Fruit fly (Drosophila melanogaster) whole organism, wandering third instar larva: Measurements from ENCODE around the gene CG8301.

ENCODE experiments used
- Abd-B ChIP-seq: fragments of >200 bp; optimal IDR thresholded peaks from 2 replicates; lab custom pipeline; 2017; ENCODE audit warnings: missing biosample characterization, missing genetic modification characterization
- CG32264 ChIP-seq: fragments of 200-800 bp; sonication (Bioruptor generic); optimal IDR thresholded peaks from 2 replicates; lab custom pipeline; 2016; ENCODE audit warnings: missing biosample characterization, missing genetic modification characterization
- CG9705 ChIP-seq: fragments of 200-800 bp; sonication (Bioruptor generic); optimal IDR thresholded peaks from 2 replicates; lab custom pipeline; 2018; ENCODE audit warnings: missing biosample characterization, mild to moderate bottlenecking, missing genetic modification characterization
- CrebA ChIP-seq: fragments of 200-800 bp; sonication (Bioruptor generic); optimal IDR thresholded peaks from 2 replicates; lab custom pipeline; 2016; ENCODE audit warnings: missing biosample characterization, mild to moderate bottlenecking, missing genetic modification characterization, borderline replicate concordance
- Dfd ChIP-seq: fragments of >200 bp; optimal IDR thresholded peaks from 2 replicates; lab custom pipeline; 2017; ENCODE audit warnings: missing biosample characterization, missing genetic modification characterization
- GATAd ChIP-seq: sonication (Bioruptor generic); optimal IDR thresholded peaks from 2 replicates; lab custom pipeline; 2016; ENCODE audit warnings: missing biosample characterization, missing genetic modification characterization
- HLH106 ChIP-seq: fragments of 200-800 bp; optimal IDR thresholded peaks from 3 replicates; lab custom pipeline; 2019; ENCODE audit warnings: missing biosample characterization, mild to moderate bottlenecking, missing genetic modification characterization, moderate library complexity
- Hnf4 ChIP-seq: fragments of 200-800 bp; sonication (Bioruptor generic); optimal IDR thresholded peaks from 2 replicates; lab custom pipeline; 2016; ENCODE audit warnings: missing biosample characterization, mild to moderate bottlenecking, missing genetic modification characterization
- Hr83 ChIP-seq: fragments of 200-300 bp; sonication (Bioruptor generic); optimal IDR thresholded peaks from 2 replicates; lab custom pipeline; 2016; ENCODE audit warnings: missing biosample characterization, mild to moderate bottlenecking, missing genetic modification characterization, moderate library complexity; ENCODE audit not compliant: poor library complexity, severe bottlenecking
- Jra ChIP-seq: sonication (Bioruptor generic); optimal IDR thresholded peaks from 2 replicates; lab custom pipeline; 2016; ENCODE audit warnings: missing biosample characterization, missing genetic modification characterization
- Mio ChIP-seq: sonication (Bioruptor generic); optimal IDR thresholded peaks from 2 replicates; lab custom pipeline; 2016; ENCODE audit warnings: missing biosample characterization, missing genetic modification characterization
- Myc ChIP-seq: fragments of >200 bp; optimal IDR thresholded peaks from 2 replicates; lab custom pipeline; 2017
- N ChIP-seq: fragments of >200 bp; optimal IDR thresholded peaks from 2 replicates; lab custom pipeline; 2018; ENCODE audit warnings: missing biosample characterization, missing external identifiers, missing genetic modification characterization
- OdsH ChIP-seq: fragments of 200-800 bp; sonication (Bioruptor generic); optimal IDR thresholded peaks from 2 replicates; lab custom pipeline; 2016; ENCODE audit warnings: missing biosample characterization, mild to moderate bottlenecking, missing genetic modification characterization
- Rel ChIP-seq, 2 experiments: fragments of 200-800 bp; sonication (Bioruptor generic) in 1 of 2; optimal IDR thresholded peaks; 2 replicates in 1 of 2; 3 replicates in 1 of 2; lab custom pipeline; 2016 to 2019; ENCODE audit warnings: mild to moderate bottlenecking in 2 of 2, missing biosample characterization in 2 of 2, missing genetic modification characterization in 2 of 2, moderate library complexity in 1 of 2
- Sp1 ChIP-seq: fragments of 200-800 bp; sonication (Bioruptor generic); optimal IDR thresholded peaks from 3 replicates; lab custom pipeline; 2019; ENCODE audit warnings: missing biosample characterization, mild to moderate bottlenecking, missing genetic modification characterization, moderate library complexity
- Vsx2 ChIP-seq: fragments of 200-300, 225-300 bp; sonication (Bioruptor generic); optimal IDR thresholded peaks from 2 replicates; lab custom pipeline; 2018; ENCODE audit warnings: missing biosample characterization, missing genetic modification characterization; ENCODE audit not compliant: partially characterized antibody
- br ChIP-seq: fragments of 200-800 bp; sonication (Bioruptor generic); optimal IDR thresholded peaks from 2 replicates; lab custom pipeline; 2016; ENCODE audit warnings: missing biosample characterization, missing genetic modification characterization
- brk ChIP-seq: fragments of 200-800 bp; sonication (Bioruptor generic); optimal IDR thresholded peaks from 2 replicates; lab custom pipeline; 2016; ENCODE audit warnings: missing biosample characterization, mild to moderate bottlenecking, missing genetic modification characterization
- dl ChIP-seq, 2 experiments: fragments of 175-275, 200-275 bp in 1 of 2; fragments of 200-275 bp in 1 of 2; sonication (Bioruptor generic); optimal IDR thresholded peaks; lab custom pipeline; 2018; ENCODE audit warnings: mild to moderate bottlenecking in 2 of 2, missing biosample characterization in 2 of 2, missing genetic modification characterization in 2 of 2, moderate library complexity in 2 of 2; ENCODE audit not compliant: partially characterized antibody in 2 of 2, insufficient read depth in 1 of 2
- dmrt93B ChIP-seq: fragments of 200-800 bp; sonication (Bioruptor generic); optimal IDR thresholded peaks from 2 replicates; lab custom pipeline; 2018; ENCODE audit warnings: missing biosample characterization, mild to moderate bottlenecking, missing genetic modification characterization
- dsf ChIP-seq: sonication (Bioruptor generic); optimal IDR thresholded peaks from 2 replicates; lab custom pipeline; 2016; ENCODE audit warnings: missing biosample characterization, missing genetic modification characterization, borderline replicate concordance
- ey ChIP-seq: fragments of 200-800 bp; sonication (Bioruptor generic); optimal IDR thresholded peaks from 2 replicates; lab custom pipeline; 2016; ENCODE audit warnings: missing biosample characterization, missing genetic modification characterization
- foxo ChIP-seq, 2 experiments: fragments of 200-800 bp; sonication (Bioruptor generic); optimal IDR thresholded peaks; 2 replicates in 1 of 2; 3 replicates in 1 of 2; lab custom pipeline; 2016 to 2017; ENCODE audit warnings: missing biosample characterization in 2 of 2, missing genetic modification characterization in 2 of 2
- fru ChIP-seq: fragments of 200-800 bp; sonication (Bioruptor generic); optimal IDR thresholded peaks from 3 replicates; lab custom pipeline; 2016; ENCODE audit warnings: missing biosample characterization, mild to moderate bottlenecking, missing genetic modification characterization
- h ChIP-seq: fragments of 200-800 bp; sonication (Bioruptor generic); optimal IDR thresholded peaks from 3 replicates; lab custom pipeline; 2016; ENCODE audit warnings: missing biosample characterization, mild to moderate bottlenecking, missing genetic modification characterization
- jim ChIP-seq: fragments of 175-275, 200-325 bp; sonication (Bioruptor generic); optimal IDR thresholded peaks from 2 replicates; lab custom pipeline; 2016; ENCODE audit warnings: missing biosample characterization, mild to moderate bottlenecking, missing genetic modification characterization
- lola ChIP-seq: fragments of >200 bp; optimal IDR thresholded peaks from 2 replicates; lab custom pipeline; 2017; ENCODE audit warnings: missing biosample characterization, missing genetic modification characterization
- pan ChIP-seq: fragments of >200 bp; optimal IDR thresholded peaks from 2 replicates; lab custom pipeline; 2017
- psq ChIP-seq: fragments of 200-800 bp; sonication (Bioruptor generic); optimal IDR thresholded peaks from 3 replicates; lab custom pipeline; 2017; ENCODE audit warnings: missing biosample characterization, mild to moderate bottlenecking, missing genetic modification characterization, moderate library complexity
- rgr ChIP-seq: fragments of 200-800 bp; sonication (Bioruptor generic); optimal IDR thresholded peaks from 3 replicates; lab custom pipeline; 2016; ENCODE audit warnings: missing biosample characterization, mild to moderate bottlenecking, missing genetic modification characterization
- sage ChIP-seq: fragments of 200-800 bp; sonication (Bioruptor generic); optimal IDR thresholded peaks from 2 replicates; lab custom pipeline; 2016; ENCODE audit warnings: missing biosample characterization, mild to moderate bottlenecking, missing genetic modification characterization
- sv ChIP-seq: fragments of 200-800 bp; sonication (Bioruptor generic); optimal IDR thresholded peaks from 3 replicates; lab custom pipeline; 2016; ENCODE audit warnings: missing biosample characterization, missing genetic modification characterization
- tai ChIP-seq: sonication (Bioruptor generic); optimal IDR thresholded peaks from 2 replicates; lab custom pipeline; 2016; ENCODE audit warnings: missing biosample characterization, missing genetic modification characterization
- woc ChIP-seq: sonication (Bioruptor generic); optimal IDR thresholded peaks from 2 replicates; lab custom pipeline; 2016; ENCODE audit warnings: missing biosample characterization, mild to moderate bottlenecking, missing genetic modification characterization

The CG8301 gene

DNA sequence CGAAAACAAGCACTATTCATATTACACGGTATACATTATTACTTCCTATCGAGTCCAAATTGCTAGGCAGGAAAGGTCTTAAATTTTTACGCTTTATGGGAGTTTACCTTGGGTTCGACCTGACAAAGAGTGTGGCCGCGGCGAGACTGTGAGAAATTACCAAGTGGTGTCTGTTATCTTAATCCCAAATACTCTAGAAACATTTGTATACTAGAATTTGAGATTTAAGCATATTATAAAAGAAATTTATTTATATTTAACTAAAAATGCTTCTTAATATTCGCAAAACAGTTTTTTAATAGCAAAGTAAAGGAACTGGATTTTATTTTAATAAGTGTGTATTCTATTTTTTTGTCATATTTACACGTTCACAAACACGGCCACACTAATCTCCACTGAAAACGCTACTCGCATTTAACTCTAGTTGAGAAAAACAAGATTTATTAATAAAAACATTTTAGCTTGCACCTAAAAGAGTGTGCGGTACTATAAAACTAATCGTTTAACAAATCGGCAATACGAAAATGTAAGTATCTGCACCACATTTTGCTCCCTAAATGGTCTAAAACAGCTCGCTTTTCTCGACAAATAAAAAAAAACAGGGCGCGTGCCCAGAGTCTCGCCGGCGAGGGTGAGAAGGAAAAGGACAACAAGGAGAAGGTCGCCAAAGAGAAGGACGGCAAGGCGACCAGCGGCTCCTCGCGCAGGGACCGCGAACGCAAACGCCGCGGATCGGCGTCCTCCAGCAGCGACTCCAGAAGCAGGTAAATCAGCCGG lies 29.3 kb upstream of the CG8301 start, which contains the start of the genes mura and RnpS1:
Gene mura, minus strand, starts transcription at position 148 of the 777 bp plus-strand sequence.
Gene RnpS1, plus strand, starts transcription at position 376 of the 777 bp plus-strand sequence.
- TF ChIP-seq br (GFP tag; lab: Kevin White, UChicago) (no peak), brk (GFP tag; lab: Kevin White, UChicago) (no peak), Rel (GFP tag; optimal IDR thresholded peaks at IDR 0.05; lab: Kevin White, UChicago) (no peak), Rel (tag; optimal IDR thresholded peaks at IDR 0.05; lab: Kevin White, UChicago) (peak; percentile 58)

DNA sequence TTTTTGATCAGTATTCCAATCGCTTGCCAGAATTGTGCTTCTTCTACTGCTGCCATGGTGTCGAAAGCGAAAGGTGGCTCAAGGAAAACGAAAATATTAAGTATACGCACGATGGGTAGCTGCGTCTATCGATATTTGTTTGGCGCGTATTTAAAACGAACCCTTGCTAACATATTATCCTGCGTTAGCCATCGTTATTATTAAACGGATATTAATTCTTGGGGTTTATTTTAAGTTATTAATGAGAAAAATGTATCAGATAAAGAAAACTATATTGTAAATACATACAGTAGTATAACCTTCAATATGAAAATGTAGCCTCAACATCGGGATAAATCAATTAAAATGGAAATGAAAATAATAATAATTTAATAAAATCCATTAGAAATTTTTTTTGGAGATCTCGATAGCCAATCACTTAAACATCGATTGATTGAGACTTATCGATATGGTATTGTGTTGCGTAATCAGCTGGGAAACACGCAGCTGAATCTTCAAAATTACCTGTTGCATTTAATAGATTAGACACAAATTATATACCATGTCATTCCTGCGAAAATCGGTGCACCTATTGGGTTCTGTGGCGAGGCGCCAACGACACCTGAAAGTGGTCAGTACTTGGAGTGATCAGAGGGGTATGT lies 25.7 kb upstream of the CG8301 start, which contains the start of the genes CG9386 and BckdhA:
Gene CG9386, minus strand, starts transcription at position 75 of the 641 bp plus-strand sequence.
Gene BckdhA, plus strand, starts transcription at position 452 of the 641 bp plus-strand sequence.
- no peak for TF ChIP-seq Vsx2 (GFP tag; lab: Kevin White, UChicago)
- TF ChIP-seq ey (GFP tag; lab: Kevin White, UChicago): peak; percentile 13
- TF ChIP-seq CG32264 (GFP tag; lab: Kevin White, UChicago): no peak
- TF ChIP-seq Hr83 (GFP tag; lab: Kevin White, UChicago): peak; percentile 48
- TF ChIP-seq CG9705: no peak
- no peak for TF ChIP-seq jim (GFP tag; lab: Kevin White, UChicago)
- TF ChIP-seq h: peak; percentile 57
- no peak for TF ChIP-seq dl (GFP tag; optimal IDR thresholded peaks at IDR 0.05; lab: Kevin White, UChicago; ENCODE audit: insufficient read depth in 1 of 2, partially characterized antibody in 2 of 2)
- TF ChIP-seq woc (GFP tag; lab: Kevin White, UChicago): peak; percentile 48
- no peak for TF ChIP-seq brk (GFP tag; lab: Kevin White, UChicago)
- no peak for TF ChIP-seq Rel (GFP tag; optimal IDR thresholded peaks at IDR 0.05; lab: Kevin White, UChicago)
- peak; percentile 82 for TF ChIP-seq Rel (tag; optimal IDR thresholded peaks at IDR 0.05; lab: Kevin White, UChicago)
- TF ChIP-seq tai: no peak
- TF ChIP-seq foxo (GFP tag; optimal IDR thresholded peaks at IDR 0.05; lab: Kevin White, UChicago): peak in 1 of 2 experiments; percentile 62
- peak; percentile 21 for TF ChIP-seq OdsH
- peak; percentile 48 for TF ChIP-seq Sp1
- no peak for TF ChIP-seq GATAd (GFP tag; lab: Kevin White, UChicago)
- TF ChIP-seq HLH106 (tag; lab: Kevin White, UChicago): peak; percentile 31
- peak; percentile 18 for TF ChIP-seq Jra (GFP tag; lab: Kevin White, UChicago)
- peak; percentile 40 for TF ChIP-seq psq (GFP tag; lab: Kevin White, UChicago)
- no peak for TF ChIP-seq Abd-B (GFP tag; lab: Kevin White, UChicago)
- TF ChIP-seq Myc (lab: Kevin White, UChicago): no peak
- TF ChIP-seq CrebA: no peak
- no peak for TF ChIP-seq Hnf4 (GFP tag; lab: Kevin White, UChicago)
- TF ChIP-seq fru (GFP tag; lab: Kevin White, UChicago): peak; percentile 41
- TF ChIP-seq rgr (GFP tag; lab: Kevin White, UChicago): peak; percentile 54
- no peak for TF ChIP-seq Dfd (GFP tag; lab: Kevin White, UChicago)
- no peak for TF ChIP-seq dsf
- TF ChIP-seq, all 38 proteins: peak for 13

DNA sequence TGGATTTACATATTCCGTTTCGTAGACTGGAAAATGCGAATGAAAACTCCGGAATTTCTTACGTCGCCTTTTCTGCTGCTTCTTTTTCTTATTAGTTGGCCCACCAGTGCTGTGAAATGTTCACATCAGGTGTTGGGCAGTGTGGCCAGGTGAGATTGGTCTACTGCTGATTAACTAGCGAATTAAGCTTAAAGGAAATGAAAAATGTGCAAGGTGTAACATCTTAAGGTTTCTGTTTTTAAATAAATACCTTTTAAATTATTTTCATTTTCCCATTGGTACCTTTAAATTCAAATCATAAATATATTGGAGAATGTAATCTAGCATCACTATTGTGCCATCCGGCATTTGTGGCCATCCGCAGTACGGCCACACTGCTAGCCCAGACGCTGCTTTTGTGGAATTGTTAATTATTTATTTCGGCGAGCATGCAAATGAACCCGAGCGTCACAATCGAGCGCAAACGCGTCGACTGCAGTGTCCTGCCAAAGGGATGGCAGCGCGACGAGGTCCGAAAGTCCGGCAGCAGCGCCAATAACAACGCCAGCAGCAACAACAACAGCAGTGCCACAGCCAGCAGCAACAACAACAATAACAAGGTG lies 21.6 kb upstream of the CG8301 start, which contains the start of the genes AP-1mu and MBD-like:
Gene AP-1mu, minus strand, starts transcription at position 113 of the 602 bp plus-strand sequence.
Gene MBD-like, plus strand, starts transcription at position 348 of the 602 bp plus-strand sequence.
- no peak for TF ChIP-seq GATAd (GFP tag; lab: Kevin White, UChicago)
- TF ChIP-seq woc (GFP tag; lab: Kevin White, UChicago): peak; percentile 67
- peak; percentile 81 for TF ChIP-seq h
- TF ChIP-seq psq (GFP tag; lab: Kevin White, UChicago): peak; percentile 66
- no peak for TF ChIP-seq tai
- no peak for TF ChIP-seq sage (GFP tag; lab: Kevin White, UChicago)
- TF ChIP-seq br (GFP tag; lab: Kevin White, UChicago): no peak
- TF ChIP-seq Sp1: peak; percentile 67
- no peak for TF ChIP-seq CG32264 (GFP tag; lab: Kevin White, UChicago)
- TF ChIP-seq CG9705: peak; percentile 61
- TF ChIP-seq dmrt93B (GFP tag; lab: Kevin White, UChicago): no peak
- TF ChIP-seq ey (GFP tag; lab: Kevin White, UChicago): peak; percentile 73
- TF ChIP-seq HLH106 (tag; lab: Kevin White, UChicago): peak; percentile 73
- TF ChIP-seq N (GFP tag; lab: Kevin White, UChicago): no peak
- TF ChIP-seq foxo (GFP tag; optimal IDR thresholded peaks at IDR 0.05; lab: Kevin White, UChicago): peak in 1 of 2 experiments; percentile 78
- TF ChIP-seq Vsx2 (GFP tag; lab: Kevin White, UChicago): no peak
- peak; percentile 75 for TF ChIP-seq fru (GFP tag; lab: Kevin White, UChicago)
- peak; percentile 40 for TF ChIP-seq sv
- peak; percentile 73 for TF ChIP-seq Jra (GFP tag; lab: Kevin White, UChicago)
- TF ChIP-seq rgr (GFP tag; lab: Kevin White, UChicago): peak; percentile 71
- no peak for TF ChIP-seq Hr83 (GFP tag; lab: Kevin White, UChicago)
- no peak for TF ChIP-seq Hnf4 (GFP tag; lab: Kevin White, UChicago)
- peak; percentile 67 for TF ChIP-seq Myc (lab: Kevin White, UChicago)
- TF ChIP-seq pan (lab: Kevin White, UChicago): no peak
- TF ChIP-seq dsf: no peak
- TF ChIP-seq lola: no peak
- TF ChIP-seq Mio (GFP tag; lab: Kevin White, UChicago): no peak
- TF ChIP-seq Rel (GFP tag; optimal IDR thresholded peaks at IDR 0.05; lab: Kevin White, UChicago): no peak
- peak; percentile 50 for TF ChIP-seq Rel (tag; optimal IDR thresholded peaks at IDR 0.05; lab: Kevin White, UChicago)
- TF ChIP-seq OdsH: peak; percentile 57
- TF ChIP-seq jim (GFP tag; lab: Kevin White, UChicago): no peak
- no peak for TF ChIP-seq brk (GFP tag; lab: Kevin White, UChicago)
- TF ChIP-seq CrebA: no peak
